Fruit fly (Drosophila melanogaster) whole organism, pupa: ENCODE results near the gene CG9917.
A peak's percentile ranks its signal among the peaks of the same experiment; 100 is the strongest.

Experiments
- CG10348 ChIP-seq: fragments of 200-800 bp; sonication (Bioruptor generic); IDR thresholded peaks from 2 replicates; pipeline ENCODE4 v1.3.6; 2022; ENCODE audit warnings: missing biosample characterization, missing genetic modification characterization
- CG12605 ChIP-seq: fragments of 200-800 bp; sonication (Bioruptor generic); IDR thresholded peaks from 2 replicates; pipeline ENCODE4 v1.3.6; 2022; ENCODE audit warnings: missing biosample characterization, missing genetic modification characterization
- CG13204 ChIP-seq: fragments of 200-800 bp; sonication (Bioruptor generic); optimal IDR thresholded peaks from 2 replicates; lab custom pipeline; 2018; ENCODE audit warnings: missing biosample characterization, mild to moderate bottlenecking, missing genetic modification characterization, moderate library complexity
- CG34367 ChIP-seq: fragments of 200-800 bp; sonication (Bioruptor generic); optimal IDR thresholded peaks from 2 replicates; lab custom pipeline; 2018; ENCODE audit warnings: missing biosample characterization, mild to moderate bottlenecking, missing genetic modification characterization
- CG4496 ChIP-seq: fragments of 200-800 bp; sonication (Bioruptor generic); IDR thresholded peaks from 3 replicates; pipeline ENCODE4 v1.3.6; 2022; ENCODE audit warnings: missing biosample characterization, missing genetic modification characterization
- CG8159 ChIP-seq: fragments of 200-800 bp; sonication (Bioruptor generic); optimal IDR thresholded peaks from 3 replicates; lab custom pipeline; 2018; ENCODE audit warnings: missing biosample characterization, mild to moderate bottlenecking, missing genetic modification characterization, moderate library complexity
- EcR ChIP-seq: fragments of 200-800 bp; sonication (Bioruptor generic); optimal IDR thresholded peaks from 3 replicates; lab custom pipeline; 2019; ENCODE audit warnings: missing biosample characterization, missing genetic modification characterization, mild to moderate bottlenecking, moderate library complexity, missing genetic modification reagents
- Ets98B ChIP-seq: fragments of 200-800 bp; sonication (Bioruptor generic); IDR thresholded peaks from 2 replicates; pipeline ENCODE4 v1.3.6; 2022; ENCODE audit warnings: missing biosample characterization, missing genetic modification characterization
- Pif1A ChIP-seq: fragments of 200-800 bp; sonication (Bioruptor generic); optimal IDR thresholded peaks from 3 replicates; lab custom pipeline; 2016; ENCODE audit warnings: missing biosample characterization, missing genetic modification characterization
- Snoo ChIP-seq: fragments of 200-800 bp; sonication (Bioruptor generic); optimal IDR thresholded peaks from 3 replicates; lab custom pipeline; 2017; ENCODE audit warnings: missing biosample characterization, mild to moderate bottlenecking, missing genetic modification characterization, inconsistent platforms
- fd96Ca ChIP-seq: fragments of 200-800 bp; sonication (Bioruptor generic); IDR thresholded peaks from 3 replicates; pipeline ENCODE4 v1.3.6; 2022; ENCODE audit warnings: missing biosample characterization, missing genetic modification characterization
- gl ChIP-seq: fragments of 200-800 bp; sonication (Bioruptor generic); optimal IDR thresholded peaks from 2 replicates; lab custom pipeline; 2018; ENCODE audit warnings: missing biosample characterization, mild to moderate bottlenecking, missing genetic modification characterization

DNA sequence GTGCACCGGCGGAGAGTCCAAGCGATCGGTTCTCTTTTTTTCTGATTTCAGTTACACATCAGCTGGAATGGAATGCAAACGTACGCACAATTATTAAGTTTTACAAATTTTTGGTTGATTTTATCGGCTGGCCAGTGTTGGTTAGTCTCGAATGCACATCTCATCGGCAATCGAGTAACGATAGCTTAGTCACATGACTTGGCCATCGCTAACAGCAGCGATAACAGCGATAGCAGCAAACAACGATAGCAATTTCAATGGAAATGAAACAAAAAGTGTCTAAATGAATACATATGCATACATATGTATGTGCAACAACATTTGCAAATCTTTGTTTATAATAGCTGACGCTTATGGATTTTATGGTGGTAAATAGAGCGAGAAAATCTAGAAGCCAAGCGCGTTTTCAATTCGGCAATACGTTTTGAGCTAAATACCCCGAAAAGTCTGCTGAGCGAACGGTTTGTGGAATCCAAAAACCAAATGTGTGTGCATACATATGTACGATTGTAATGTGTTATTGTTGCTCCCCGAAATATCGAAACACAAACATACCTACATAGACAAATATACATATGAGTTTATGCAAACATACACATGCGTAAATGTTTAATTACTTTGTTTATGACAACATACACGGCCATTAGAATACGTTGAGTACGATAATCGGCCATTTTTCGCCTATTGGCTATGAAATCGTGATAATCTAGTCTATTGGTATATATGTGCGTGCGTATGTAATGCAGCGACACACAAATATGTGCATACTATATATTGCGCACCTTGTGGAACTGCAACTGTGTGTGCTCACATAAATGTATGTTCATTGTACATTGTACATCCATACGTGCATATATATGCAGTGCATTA, 26.4 kb downstream of the CG9917 start, which contains the start of gene CG3632:
- TF ChIP-seq fd96Ca (GFP tag; lab: Robert Waterston, UW) = no peak
- no peak for TF ChIP-seq gl
- TF ChIP-seq CG8159 = no peak
- no peak for TF ChIP-seq CG12605
- no peak for TF ChIP-seq CG34367
- TF ChIP-seq Snoo (tag; lab: Kevin White, UChicago) = no peak
- TF ChIP-seq Pif1A (GFP tag; lab: Kevin White, UChicago) = no peak
- no peak; the same call in 1 of the 2 replicates for TF ChIP-seq Ets98B (GFP tag; lab: Robert Waterston, UW)
- no peak for TF ChIP-seq CG10348 (GFP tag; lab: Robert Waterston, UW)
- TF ChIP-seq EcR = no peak
- TF ChIP-seq CG4496 (GFP tag; lab: Robert Waterston, UW) = peak; percentile 66; the same call in 2 of the 3 replicates
- no peak for TF ChIP-seq CG13204 (GFP tag; lab: Kevin White, UChicago)
